Fruit fly (Drosophila melanogaster): ENCODE results near the gene IntS12.
A peak's percentile ranks its signal among the peaks of the same experiment; 100 is the strongest.

The IntS12 gene

DNA sequence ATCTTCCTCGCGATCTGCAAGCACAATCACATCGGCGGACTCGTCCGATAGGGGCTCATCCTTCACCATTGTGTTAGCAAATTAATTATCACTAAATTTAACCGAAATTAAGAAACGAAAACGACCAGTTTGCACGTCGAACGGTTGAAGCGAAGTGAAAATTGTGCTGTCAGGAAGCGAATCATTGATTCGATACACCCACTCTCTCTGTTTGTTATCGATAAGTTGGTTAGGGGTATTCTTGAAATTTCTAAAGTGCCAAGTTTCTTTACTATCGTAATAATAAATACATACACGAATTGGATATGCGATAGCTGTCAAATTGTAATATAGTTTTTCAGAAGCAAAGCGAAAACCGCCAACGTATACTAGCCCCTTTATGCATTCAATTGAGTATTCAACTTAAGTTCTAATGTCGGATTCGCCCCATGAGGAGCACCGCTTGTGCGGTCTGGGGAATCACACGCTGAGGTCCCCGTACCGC, 12.4 kb downstream of the IntS12 start, which contains the start of gene Rb97D (continued):
- peak; percentile 2 for TF ChIP-seq kni (GFP tag; optimal IDR thresholded peaks at IDR 0.05)
- TF ChIP-seq CG9727 (GFP tag; optimal IDR thresholded peaks at IDR 0.05) = peak; percentile 45
- peak; percentile 48 for TF ChIP-seq tx (GFP tag; optimal IDR thresholded peaks at IDR 0.05)
- TF ChIP-seq CG4328 (GFP tag; optimal IDR thresholded peaks at IDR 0.05) = peak; percentile 39
- TF ChIP-seq CG7372 (GFP tag; IDR thresholded peaks at IDR 0.05) = 0 out of 2 replicates have a peak, but pooled peaks have one; percentile 6
- TF ChIP-seq Hr51 (GFP tag; optimal IDR thresholded peaks at IDR 0.05) = peak; percentile 66 to 68
- TF ChIP-seq cato (GFP tag; optimal IDR thresholded peaks at IDR 0.05; ENCODE audit: borderline replicate concordance) = no peak
- TF ChIP-seq CG15011 (GFP tag; optimal IDR thresholded peaks at IDR 0.05) = no peak
- 0 out of 2 replicates have a peak, but pooled peaks have one; percentile 46 for TF ChIP-seq stc (GFP tag; IDR thresholded peaks at IDR 0.05)
- TF ChIP-seq dmrt99B (tag; optimal IDR thresholded peaks at IDR 0.05) = peak; percentile 52
- peak; percentile 68 for TF ChIP-seq CG18619 (GFP tag; optimal IDR thresholded peaks at IDR 0.05)
- no peak for TF ChIP-seq tna (GFP tag; IDR thresholded peaks at IDR 0.05; ENCODE audit: partially characterized antibody)
- TF ChIP-seq CG15696 (tag; optimal IDR thresholded peaks at IDR 0.05) = peak; percentile 75
- TF ChIP-seq CG13296 (GFP tag; optimal IDR thresholded peaks at IDR 0.05) = peak; percentile 73
- no peak for TF ChIP-seq CG17912 (GFP tag; optimal IDR thresholded peaks at IDR 0.05)
- TF ChIP-seq CG10209 (GFP tag; optimal IDR thresholded peaks at IDR 0.05) = peak; percentile 65
- TF ChIP-seq CG17612 (GFP tag; IDR thresholded peaks at IDR 0.05) = no peak
- TF ChIP-seq chinmo (GFP tag; IDR thresholded peaks at IDR 0.05; ENCODE audit: partially characterized antibody) = 0 out of 4 replicates have a peak, but pooled peaks have one; percentile 27
- no peak for TF ChIP-seq jigr1 (GFP tag; IDR thresholded peaks at IDR 0.05)
- TF ChIP-seq trem (tag; optimal IDR thresholded peaks at IDR 0.05) = peak; percentile 64
- TF ChIP-seq CG13123 (GFP tag; optimal IDR thresholded peaks at IDR 0.05) = peak; percentile 24
- TF ChIP-seq CG4360 (GFP tag; IDR thresholded peaks at IDR 0.05) = no peak; the same call in 1 of the 2 replicates
- peak; percentile 88 for TF ChIP-seq knrl (GFP tag; IDR thresholded peaks at IDR 0.05; ENCODE audit: partially characterized antibody)
- peak; percentile 86 for TF ChIP-seq CG14860 (GFP tag; IDR thresholded peaks at IDR 0.05; ENCODE audit: partially characterized antibody)
- TF ChIP-seq CG2199 (GFP tag; IDR thresholded peaks at IDR 0.05) = 0 out of 3 replicates have a peak, but pooled peaks have one; percentile 37
- peak; percentile 65 for TF ChIP-seq CG30020 (tag; optimal IDR thresholded peaks at IDR 0.05)
- peak; percentile 45 for TF ChIP-seq nerfin-1 (tag; optimal IDR thresholded peaks at IDR 0.05)
- peak; percentile 73 for TF ChIP-seq CG15601 (tag; optimal IDR thresholded peaks at IDR 0.05)
- TF ChIP-seq Med (GFP tag) = peak; percentile 90
- peak; percentile 48 for TF ChIP-seq gcm (GFP tag; optimal IDR thresholded peaks at IDR 0.05)
- peak; percentile 83 for TF ChIP-seq CG18599 (GFP tag; optimal IDR thresholded peaks at IDR 0.05)
- no peak for TF ChIP-seq BtbVII (GFP tag; optimal IDR thresholded peaks at IDR 0.05)
- peak; percentile 72 for TF ChIP-seq CG12659 (GFP tag; optimal IDR thresholded peaks at IDR 0.05)
- no peak for TF ChIP-seq CG10462 (GFP tag; optimal IDR thresholded peaks at IDR 0.05)
- TF ChIP-seq en (GFP tag; optimal IDR thresholded peaks at IDR 0.05) = peak; percentile 4
- peak; percentile 43; the same call in 1 of the 2 replicates for TF ChIP-seq ara (GFP tag; IDR thresholded peaks at IDR 0.05)
- peak; percentile 62 for TF ChIP-seq Gug (GFP tag; IDR thresholded peaks at IDR 0.05)
- TF ChIP-seq salm (tag; optimal IDR thresholded peaks at IDR 0.05) = peak; percentile 12
- TF ChIP-seq pnt (GFP tag; optimal IDR thresholded peaks at IDR 0.05) = peak; percentile 49
- peak; percentile 3 for TF ChIP-seq CTCF (GFP tag; optimal IDR thresholded peaks at IDR 0.05)
- peak; percentile 42 for TF ChIP-seq vfl (GFP tag; optimal IDR thresholded peaks at IDR 0.05)
- TF ChIP-seq NC2β (GFP tag; optimal IDR thresholded peaks at IDR 0.05) = peak; percentile 47
- TF ChIP-seq CG13424 (tag; optimal IDR thresholded peaks at IDR 0.05) = peak; percentile 81
- TF ChIP-seq CG8290 (GFP tag; optimal IDR thresholded peaks at IDR 0.05) = peak; percentile 35
- TF ChIP-seq CG8290 (tag; optimal IDR thresholded peaks at IDR 0.05) = peak in 1 of 2 experiments; percentile 67
- TF ChIP-seq tio (GFP tag; optimal IDR thresholded peaks at IDR 0.05) = no peak
- TF ChIP-seq wek (GFP tag; optimal IDR thresholded peaks at IDR 0.05) = peak; percentile 95
- TF ChIP-seq lilli (GFP tag; optimal IDR thresholded peaks at IDR 0.05) = peak; percentile 80
- TF ChIP-seq CG11456 (GFP tag; IDR thresholded peaks at IDR 0.05) = peak; percentile 78
- TF ChIP-seq nerfin-2 (GFP tag; IDR thresholded peaks at IDR 0.05; ENCODE audit: partially characterized antibody) = peak; percentile 57

Measured in whole organism, embryonic.